Worm (Caenorhabditis elegans) whole organism, young adult: ENCODE results near the gene C16B8.4.

ENCODE experiments used
- B0336.3 ChIP-seq: fragments of 200-800 bp; sonication (Bioruptor generic); IDR thresholded peaks from 2 replicates; pipeline ENCODE4 v1.3.6; 2022; ENCODE audit warnings: missing genetic modification characterization, missing compliant biosample characterization
- C06A6.2 ChIP-seq: fragments of 200-800 bp; sonication (Bioruptor generic); conservative IDR thresholded peaks from 2 replicates; pipeline ENCODE4 v1.3.6; 2022; ENCODE audit warnings: missing genetic modification characterization, missing compliant biosample characterization
- C17E4.6 ChIP-seq: fragments of 200-800 bp; sonication (Bioruptor generic); IDR thresholded peaks from 2 replicates; pipeline ENCODE4 v1.3.6; 2022; ENCODE audit warnings: missing genetic modification reagents, missing genetic modification characterization, missing compliant biosample characterization
- D2030.7 ChIP-seq: fragments of 200-800 bp; sonication (Bioruptor generic); IDR thresholded peaks from 2 replicates; pipeline ENCODE4 v1.3.6; 2022; ENCODE audit warnings: missing genetic modification reagents, missing genetic modification characterization, missing compliant biosample characterization
- F10E7.11 ChIP-seq: sonication (generic microtip); optimal IDR thresholded peaks from 2 replicates; lab custom pipeline; 2017; ENCODE audit warnings: mild to moderate bottlenecking, missing genetic modification characterization, moderate library complexity, missing compliant biosample characterization
- F33H1.4 ChIP-seq: fragments of 200-800 bp; sonication (Bioruptor generic); IDR thresholded peaks from 2 replicates; pipeline ENCODE4 v1.3.6; 2022; ENCODE audit warnings: missing genetic modification reagents, missing genetic modification characterization, missing compliant biosample characterization
- F39B2.1 ChIP-seq: fragments of 200-800 bp; sonication (Bioruptor generic); IDR thresholded peaks from 2 replicates; pipeline ENCODE4 v1.3.6; 2022; ENCODE audit warnings: missing genetic modification reagents, missing genetic modification characterization, missing compliant biosample characterization
- F52B5.7 ChIP-seq: sonication (generic microtip); optimal IDR thresholded peaks from 2 replicates; lab custom pipeline; 2016; ENCODE audit warnings: mild to moderate bottlenecking, missing genetic modification characterization, missing compliant biosample characterization
- F57C9.4 ChIP-seq: sonication (generic microtip); optimal IDR thresholded peaks from 2 replicates; lab custom pipeline; 2017; ENCODE audit warnings: mild to moderate bottlenecking, missing genetic modification characterization, missing compliant biosample characterization
- Y53G8AR.9 ChIP-seq: fragments of 200-800 bp; sonication (Bioruptor generic); conservative IDR thresholded peaks from 2 replicates; pipeline ENCODE4 v1.3.6; 2022; ENCODE audit warnings: missing genetic modification reagents, missing genetic modification characterization, missing compliant biosample characterization
- Y56A3A.18 ChIP-seq: fragments of 200-800 bp; sonication (Bioruptor generic); IDR thresholded peaks from 2 replicates; pipeline ENCODE4 v1.3.6; 2022; ENCODE audit warnings: missing genetic modification reagents, missing genetic modification characterization, missing compliant biosample characterization
- Y79H2A.3 ChIP-seq: fragments of 200-800 bp; sonication (Bioruptor generic); conservative IDR thresholded peaks from 2 replicates; pipeline ENCODE4 v1.3.6; 2022; ENCODE audit warnings: missing genetic modification reagents, missing genetic modification characterization, missing compliant biosample characterization
- ZK185.1 ChIP-seq: sonication (generic microtip); optimal IDR thresholded peaks from 2 replicates; lab custom pipeline; 2016; ENCODE audit warnings: mild to moderate bottlenecking, missing genetic modification characterization, missing compliant biosample characterization; ENCODE audit not compliant: poor library complexity, severe bottlenecking
- akir-1 ChIP-seq: fragments of 200-800 bp; sonication (Bioruptor generic); optimal IDR thresholded peaks from 2 replicates; lab custom pipeline; 2018; ENCODE audit warnings: mild to moderate bottlenecking, missing genetic modification characterization, moderate library complexity, missing compliant biosample characterization
- athp-1 ChIP-seq: sonication (generic microtip); optimal IDR thresholded peaks from 2 replicates; lab custom pipeline; 2017; ENCODE audit warnings: mild to moderate bottlenecking, missing genetic modification characterization, missing compliant biosample characterization
- attf-5 ChIP-seq: fragments of 200-800 bp; sonication (Bioruptor generic); optimal IDR thresholded peaks from 2 replicates; lab custom pipeline; 2018; ENCODE audit warnings: mild to moderate bottlenecking, missing genetic modification characterization, missing compliant biosample characterization
- attf-6 ChIP-seq: fragments of 200-800 bp; sonication (Bioruptor generic); IDR thresholded peaks from 2 replicates; pipeline ENCODE4 v1.3.6; 2022; ENCODE audit warnings: missing genetic modification reagents, missing genetic modification characterization, missing compliant biosample characterization
- die-1 ChIP-seq: sonication (generic microtip); optimal IDR thresholded peaks from 2 replicates; lab custom pipeline; 2016; ENCODE audit warnings: missing genotype, mild to moderate bottlenecking, missing genetic modification characterization, missing compliant biosample characterization
- dox-1 ChIP-seq: fragments of 200-800 bp; sonication (Bioruptor generic); IDR thresholded peaks from 2 replicates; pipeline ENCODE4 v1.3.6; 2022; ENCODE audit warnings: missing genetic modification reagents, missing genetic modification characterization, missing compliant biosample characterization
- egl-18 ChIP-seq: fragments of 200-800 bp; sonication (Bioruptor generic); IDR thresholded peaks from 2 replicates; pipeline ENCODE4 v1.3.6; 2022; ENCODE audit warnings: missing genetic modification reagents, missing genetic modification characterization, missing compliant biosample characterization
- egl-44 ChIP-seq: fragments of 200-800 bp; sonication (Bioruptor generic); IDR thresholded peaks from 2 replicates; pipeline ENCODE4 v1.3.6; 2022; ENCODE audit warnings: missing genetic modification reagents, missing genetic modification characterization, missing compliant biosample characterization
- egrh-3 ChIP-seq: fragments of 200-800 bp; sonication (Bioruptor generic); IDR thresholded peaks from 2 replicates; pipeline ENCODE4 v1.3.6; 2022; ENCODE audit warnings: missing genetic modification reagents, missing genetic modification characterization, missing compliant biosample characterization
- ets-4 ChIP-seq: fragments of 200-800 bp; sonication (Bioruptor generic); optimal IDR thresholded peaks from 2 replicates; lab custom pipeline; 2018; ENCODE audit warnings: mild to moderate bottlenecking, missing genetic modification characterization, missing compliant biosample characterization
- fkh-3 ChIP-seq: sonication (generic microtip); optimal IDR thresholded peaks from 2 replicates; lab custom pipeline; 2016; ENCODE audit warnings: mild to moderate bottlenecking, missing genetic modification characterization, missing compliant biosample characterization
- hlh-26 ChIP-seq: fragments of 200-800 bp; sonication (Bioruptor generic); conservative IDR thresholded peaks from 2 replicates; pipeline ENCODE4 v1.3.6; 2022; ENCODE audit warnings: missing genetic modification reagents, missing genetic modification characterization, missing compliant biosample characterization
- hmg-1.2 ChIP-seq: fragments of 200-800 bp; sonication (Bioruptor generic); IDR thresholded peaks from 2 replicates; pipeline ENCODE4 v1.3.6; 2022; ENCODE audit warnings: missing genetic modification reagents, missing genetic modification characterization, missing compliant biosample characterization
- hsf-1 ChIP-seq: fragments of 200-800 bp; sonication (Bioruptor generic); IDR thresholded peaks from 2 replicates; pipeline ENCODE4 v1.3.6; 2022; ENCODE audit warnings: missing genetic modification reagents, missing genetic modification characterization, missing compliant biosample characterization
- lag-1 ChIP-seq: fragments of 200-800 bp; sonication (Bioruptor generic); IDR thresholded peaks from 2 replicates; pipeline ENCODE4 v1.3.6; 2022; ENCODE audit warnings: missing genetic modification reagents, missing genetic modification characterization, missing compliant biosample characterization
- lin-26 ChIP-seq: fragments of 200-800 bp; sonication (Bioruptor generic); IDR thresholded peaks from 2 replicates; pipeline ENCODE4 v1.3.6; 2022; ENCODE audit warnings: missing genetic modification reagents, missing genetic modification characterization, missing compliant biosample characterization
- lin-54 ChIP-seq: fragments of 200-800 bp; sonication (Bioruptor generic); optimal IDR thresholded peaks from 2 replicates; lab custom pipeline; 2018; ENCODE audit warnings: mild to moderate bottlenecking, missing genetic modification characterization, missing compliant biosample characterization
- lsl-1 ChIP-seq: fragments of 200-800 bp; sonication (Bioruptor generic); optimal IDR thresholded peaks from 2 replicates; lab custom pipeline; 2018; ENCODE audit warnings: mild to moderate bottlenecking, missing genetic modification characterization, moderate library complexity, missing compliant biosample characterization
- madf-6 ChIP-seq: fragments of 200-800 bp; sonication (Bioruptor generic); IDR thresholded peaks from 2 replicates; pipeline ENCODE4 v1.3.6; 2022; ENCODE audit warnings: missing genetic modification reagents, missing genetic modification characterization, missing compliant biosample characterization
- nfya-1 ChIP-seq: sonication (generic microtip); optimal IDR thresholded peaks from 2 replicates; lab custom pipeline; 2017; ENCODE audit warnings: antibody characterized with exemption, missing compliant biosample characterization, missing genetic modification characterization, borderline replicate concordance; ENCODE audit not compliant: insufficient read depth
- nfya-2 ChIP-seq: fragments of 200-800 bp; sonication (Bioruptor generic); IDR thresholded peaks from 2 replicates; pipeline ENCODE4 v1.3.6; 2022; ENCODE audit warnings: missing genetic modification reagents, missing genetic modification characterization, missing compliant biosample characterization
- nhr-90 ChIP-seq: sonication (generic microtip); optimal IDR thresholded peaks from 2 replicates; lab custom pipeline; 2016; ENCODE audit warnings: missing genotype, mild to moderate bottlenecking, missing genetic modification characterization, missing compliant biosample characterization
- sea-2 ChIP-seq: fragments of 200-800 bp; sonication (Bioruptor generic); IDR thresholded peaks from 2 replicates; pipeline ENCODE4 v1.3.6; 2022; ENCODE audit warnings: missing genetic modification characterization, missing compliant biosample characterization
- snpc-1.1 ChIP-seq: sonication (generic microtip); optimal IDR thresholded peaks from 2 replicates; lab custom pipeline; 2017; ENCODE audit warnings: missing genetic modification characterization, mild to moderate bottlenecking, missing compliant biosample characterization, antibody characterized with exemption, moderate library complexity, missing genotype, missing genetic modification reagents; ENCODE audit not compliant: insufficient read depth
- snpc-3.4 ChIP-seq: sonication (generic microtip); optimal IDR thresholded peaks from 2 replicates; lab custom pipeline; 2017; ENCODE audit warnings: missing genetic modification characterization, mild to moderate bottlenecking, missing compliant biosample characterization, antibody characterized with exemption, moderate library complexity, missing genotype, missing genetic modification reagents
- tbx-9 ChIP-seq: sonication (generic microtip); optimal IDR thresholded peaks from 2 replicates; lab custom pipeline; 2016; ENCODE audit warnings: borderline replicate concordance, missing genetic modification characterization, inconsistent platforms, missing compliant biosample characterization
- tlf-1 ChIP-seq: fragments of 200-800 bp; sonication (Bioruptor generic); optimal IDR thresholded peaks from 2 replicates; lab custom pipeline; 2018; ENCODE audit warnings: mild to moderate bottlenecking, missing genetic modification characterization, missing compliant biosample characterization
- unc-130 ChIP-seq: sonication (generic microtip); optimal IDR thresholded peaks from 2 replicates; lab custom pipeline; 2016; ENCODE audit warnings: missing genetic modification reagents, missing genetic modification characterization, missing compliant biosample characterization
- zfh-2 ChIP-seq: fragments of 200-800 bp; sonication (Bioruptor generic); conservative IDR thresholded peaks from 2 replicates; pipeline ENCODE4 v1.3.6; 2022; ENCODE audit warnings: missing genetic modification reagents, missing genetic modification characterization, missing compliant biosample characterization
- ztf-22 ChIP-seq: fragments of 200-800 bp; sonication (Bioruptor generic); optimal IDR thresholded peaks from 2 replicates; lab custom pipeline; 2018; ENCODE audit warnings: mild to moderate bottlenecking, missing genetic modification characterization, moderate library complexity, missing compliant biosample characterization
- ztf-25 ChIP-seq: fragments of 200-800 bp; sonication (Bioruptor generic); IDR thresholded peaks from 2 replicates; pipeline ENCODE4 v1.3.6; 2022; ENCODE audit warnings: missing genetic modification reagents, missing genetic modification characterization, missing compliant biosample characterization

The C16B8.4 gene

DNA sequence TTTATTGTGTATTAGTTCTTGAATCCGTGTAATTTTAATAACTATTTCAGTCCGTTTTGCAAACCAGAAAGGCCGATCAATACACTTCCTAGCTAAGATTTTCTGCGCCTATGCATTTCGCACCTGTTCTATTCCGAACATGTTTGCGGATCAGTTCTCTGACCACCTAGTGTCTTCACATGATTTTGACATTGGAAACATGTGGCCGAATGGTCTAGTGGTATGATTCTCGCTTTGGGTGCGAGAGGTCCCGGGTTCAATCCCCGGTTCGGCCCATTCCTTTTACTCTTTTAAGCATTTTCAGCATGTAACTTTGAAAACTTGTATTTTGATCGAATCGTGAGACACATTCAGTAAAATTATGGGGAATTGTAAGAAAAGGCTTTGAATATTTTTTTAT lies 4.1 kb downstream of the C16B8.4 start (continued):
- no peak for TF ChIP-seq F39B2.1 (GFP tag; lab: Robert Waterston, UW)
- no peak for TF ChIP-seq tbx-9 (tag; lab: Kevin White, UChicago)
- TF ChIP-seq B0336.3 (GFP tag; lab: Robert Waterston, UW), result no peak
- peak; percentile 70 for TF ChIP-seq snpc-3.4
- no peak for TF ChIP-seq hlh-26 (GFP tag; lab: Robert Waterston, UW)
- no peak for TF ChIP-seq tlf-1 (GFP tag; lab: Kevin White, UChicago)
- TF ChIP-seq hmg-1.2 (GFP tag; lab: Robert Waterston, UW), result peak; percentile 67
- TF ChIP-seq ZK185.1 (tag; lab: Kevin White, UChicago), result peak; percentile 53
- 0 out of 2 replicates have a peak, but pooled peaks have one; percentile 33 for TF ChIP-seq C06A6.2 (GFP tag; lab: Robert Waterston, UW)
- TF ChIP-seq egl-18 (GFP tag; lab: Robert Waterston, UW), result no peak
- no peak for TF ChIP-seq ets-4 (GFP tag; lab: Kevin White, UChicago)
- no peak for TF ChIP-seq dox-1 (GFP tag; lab: Robert Waterston, UW)
- no peak for TF ChIP-seq attf-5 (GFP tag; lab: Kevin White, UChicago)
- TF ChIP-seq F10E7.11 (tag; lab: Kevin White, UChicago), result no peak
- TF ChIP-seq Y53G8AR.9 (GFP tag; lab: Robert Waterston, UW), result peak; percentile 76
- no peak for TF ChIP-seq F33H1.4 (GFP tag; lab: Robert Waterston, UW)
- TF ChIP-seq athp-1 (tag; lab: Kevin White, UChicago), result no peak
- TF ChIP-seq die-1 (tag; lab: Kevin White, UChicago), result peak; percentile 41
- no peak for TF ChIP-seq zfh-2
- peak; percentile 64; the same call in 1 of the 2 replicates for TF ChIP-seq Y56A3A.18 (GFP tag; lab: Robert Waterston, UW)
- peak; percentile 45; the same call in 1 of the 2 replicates for TF ChIP-seq madf-6 (GFP tag; lab: Robert Waterston, UW)
- TF ChIP-seq Y79H2A.3, result no peak
- TF ChIP-seq lin-54 (GFP tag; lab: Kevin White, UChicago), result peak; percentile 10
- TF ChIP-seq egrh-3 (GFP tag; lab: Robert Waterston, UW), result no peak
- TF ChIP-seq fkh-3, result no peak
- no peak for TF ChIP-seq egl-44 (GFP tag; lab: Robert Waterston, UW)
- peak; percentile 33 for TF ChIP-seq F52B5.7
- no peak for TF ChIP-seq lsl-1
- peak; percentile 78 for TF ChIP-seq lin-26
- TF ChIP-seq unc-130, result no peak
- no peak for TF ChIP-seq hsf-1 (GFP tag; lab: Robert Waterston, UW)
- no peak for TF ChIP-seq akir-1
- TF ChIP-seq nfya-2 (GFP tag; lab: Robert Waterston, UW), result no peak
- TF ChIP-seq lag-1 (GFP tag; lab: Robert Waterston, UW), result no peak
- no peak for TF ChIP-seq ztf-22 (GFP tag; lab: Kevin White, UChicago)
- 0 out of 2 replicates have a peak, but pooled peaks have one; percentile 26 for TF ChIP-seq sea-2 (GFP tag; lab: Robert Waterston, UW)
- peak; percentile 70 for TF ChIP-seq D2030.7 (GFP tag; lab: Robert Waterston, UW)
- no peak for TF ChIP-seq snpc-1.1 (tag; lab: Kevin White, UChicago)
- 0 out of 2 replicates have a peak, but pooled peaks have one; percentile 62 for TF ChIP-seq ztf-25
- 0 out of 2 replicates have a peak, but pooled peaks have one; percentile 31 for TF ChIP-seq attf-6 (GFP tag; lab: Robert Waterston, UW)
- no peak for TF ChIP-seq C17E4.6
- no peak for TF ChIP-seq F57C9.4 (tag; lab: Kevin White, UChicago)
- no peak for TF ChIP-seq nfya-1
- TF ChIP-seq nhr-90, result no peak
